Worm (Caenorhabditis elegans) whole organism, midembryonic: ENCODE results near the gene Y5H2B.3.

Experiments used
- flt-1 ChIP-seq: fragments of 200-800 bp; sonication (Bioruptor generic); IDR thresholded peaks from 2 replicates; pipeline ENCODE4 v1.3.6; 2022; ENCODE audit warnings: missing genetic modification characterization, missing compliant biosample characterization
- klf-2 ChIP-seq: fragments of 200-800 bp; sonication (Bioruptor generic); conservative IDR thresholded peaks from 2 replicates; pipeline ENCODE4 v1.3.6; 2022; ENCODE audit warnings: missing genetic modification reagents, missing genetic modification characterization, missing compliant biosample characterization
- tab-1 ChIP-seq: fragments of 200-800 bp; sonication (Bioruptor generic); IDR thresholded peaks from 2 replicates; pipeline ENCODE4 v1.3.6; 2022; ENCODE audit warnings: missing genetic modification characterization, missing compliant biosample characterization

ce11 chrV:2190383-2190782 is 2.3 kb downstream of the Y5H2B.3 start:
- TF ChIP-seq tab-1 (GFP tag; lab: Robert Waterston, UW) (no peak), klf-2 (GFP tag; lab: Robert Waterston, UW) (no peak), flt-1 (GFP tag; lab: Robert Waterston, UW) (no peak)
